Fruit fly (Drosophila melanogaster) whole organism, adult: ENCODE results near the gene Dph1.

ENCODE experiments used
- CG11617 ChIP-seq: fragments of 200-800 bp; sonication (Bioruptor generic); optimal IDR thresholded peaks from 2 replicates; lab custom pipeline; 2017; ENCODE audit warnings: mild to moderate bottlenecking, missing biosample characterization, missing genetic modification reagents, missing genetic modification characterization
- CG12768 ChIP-seq: fragments of 200-800 bp; sonication (Bioruptor generic); optimal IDR thresholded peaks from 2 replicates; lab custom pipeline; 2017; ENCODE audit warnings: missing biosample characterization, missing genetic modification characterization, mild to moderate bottlenecking, moderate library complexity, missing genetic modification reagents
- CG14711 ChIP-seq: fragments of 200-800 bp; sonication (Bioruptor generic); optimal IDR thresholded peaks from 2 replicates; lab custom pipeline; 2018; ENCODE audit warnings: missing biosample characterization, mild to moderate bottlenecking, missing genetic modification characterization, moderate library complexity
- CG1620 ChIP-seq: fragments of 200-800 bp; sonication (Bioruptor generic); optimal IDR thresholded peaks from 2 replicates; lab custom pipeline; 2016; ENCODE audit warnings: missing biosample characterization, missing genetic modification characterization
- CG33017 ChIP-seq: fragments of 200-800 bp; sonication (Bioruptor generic); optimal IDR thresholded peaks from 2 replicates; lab custom pipeline; 2018; ENCODE audit warnings: missing biosample characterization, mild to moderate bottlenecking, missing genetic modification characterization, moderate library complexity
- CG5204 ChIP-seq: fragments of 200-800 bp; sonication (Bioruptor generic); optimal IDR thresholded peaks from 2 replicates; lab custom pipeline; 2016; ENCODE audit warnings: missing biosample characterization, missing genetic modification characterization
- CG7045 ChIP-seq: fragments of 200-800 bp; sonication (Bioruptor generic); optimal IDR thresholded peaks from 2 replicates; lab custom pipeline; 2017; ENCODE audit warnings: missing biosample characterization, mild to moderate bottlenecking, missing genetic modification characterization
- CG7101 ChIP-seq: fragments of 200-800 bp; sonication (Bioruptor generic); optimal IDR thresholded peaks from 2 replicates; lab custom pipeline; 2018; ENCODE audit warnings: missing biosample characterization, mild to moderate bottlenecking, missing genetic modification characterization, moderate library complexity
- Clk ChIP-seq: fragments of 200-800 bp; sonication (Bioruptor generic); optimal IDR thresholded peaks from 2 replicates; lab custom pipeline; 2017; ENCODE audit warnings: missing biosample characterization, missing genetic modification characterization
- Crg-1 ChIP-seq: fragments of 200-800 bp; sonication (Bioruptor generic); optimal IDR thresholded peaks from 2 replicates; lab custom pipeline; 2016; ENCODE audit warnings: missing biosample characterization, missing genetic modification characterization
- Hr96 ChIP-seq: fragments of 200-800 bp; sonication (Bioruptor generic); optimal IDR thresholded peaks from 2 replicates; lab custom pipeline; 2016; ENCODE audit warnings: missing biosample characterization, missing genetic modification characterization
- Mnt ChIP-seq: fragments of 200-800 bp; sonication (Bioruptor generic); optimal IDR thresholded peaks from 2 replicates; lab custom pipeline; 2016; ENCODE audit warnings: missing biosample characterization, mild to moderate bottlenecking, missing genetic modification characterization
- bab1 ChIP-seq: fragments of 200-800 bp; sonication (Bioruptor generic); optimal IDR thresholded peaks from 3 replicates; lab custom pipeline; 2019; ENCODE audit warnings: missing biosample characterization, mild to moderate bottlenecking, missing genetic modification characterization, moderate library complexity
- cic ChIP-seq: fragments of 200-800 bp; sonication (Bioruptor generic); optimal IDR thresholded peaks from 2 replicates; lab custom pipeline; 2017; ENCODE audit warnings: missing biosample characterization, mild to moderate bottlenecking, missing genetic modification characterization, moderate library complexity
- cnc ChIP-seq, 2 experiments: fragments of >200 bp; optimal IDR thresholded peaks; 2 replicates each; lab custom pipeline; 2017
- kay ChIP-seq: fragments of 200-800 bp; sonication (Bioruptor generic); peaks from one replicate; lab custom pipeline; 2016; ENCODE audit warnings: missing biosample characterization, missing genetic modification characterization, borderline replicate concordance
- ovo ChIP-seq: fragments of 200-800 bp; sonication (Bioruptor generic); optimal IDR thresholded peaks from 2 replicates; lab custom pipeline; 2016; ENCODE audit warnings: missing biosample characterization, missing genetic modification characterization
- pad ChIP-seq: fragments of 200-800 bp; sonication (Bioruptor generic); optimal IDR thresholded peaks from 3 replicates; lab custom pipeline; 2017; ENCODE audit warnings: missing biosample characterization, missing genetic modification characterization, mild to moderate bottlenecking, moderate library complexity, missing genetic modification reagents
- tj ChIP-seq: fragments of 200-800 bp; sonication (Bioruptor generic); optimal IDR thresholded peaks from 3 replicates; lab custom pipeline; 2017; ENCODE audit warnings: missing biosample characterization, mild to moderate bottlenecking, missing genetic modification characterization, moderate library complexity
- toe ChIP-seq: fragments of 200-800 bp; sonication (Bioruptor generic); optimal IDR thresholded peaks from 2 replicates; lab custom pipeline; 2016; ENCODE audit warnings: missing biosample characterization, missing genetic modification characterization

Dph1 gene

dm6 chr3L:11695827-11696226, 936 bp downstream of the Dph1 start:
- TF ChIP-seq cic (GFP tag; lab: Kevin White, UChicago) (no peak), kay (GFP tag; lab: Kevin White, UChicago) (peak; percentile 18), cnc (optimal IDR thresholded peaks at IDR 0.05; lab: Kevin White, UChicago) (no peak)

dm6 chr3L:11695063-11695462, 1.7 kb downstream of the Dph1 start:
- TF ChIP-seq CG7045 (GFP tag; lab: Kevin White, UChicago): no peak
- no peak for TF ChIP-seq CG7101 (tag; lab: Kevin White, UChicago)
- TF ChIP-seq Hr96 (GFP tag; lab: Kevin White, UChicago): no peak
- no peak for TF ChIP-seq cic (GFP tag; lab: Kevin White, UChicago)

- TF ChIP-seq cnc (optimal IDR thresholded peaks at IDR 0.05; lab: Kevin White, UChicago): no peak
- TF ChIP-seq CG7045 (GFP tag; lab: Kevin White, UChicago): no peak
- no peak for TF ChIP-seq Crg-1
- TF ChIP-seq Mnt (GFP tag; lab: Kevin White, UChicago): no peak
- no peak for TF ChIP-seq CG12768 (GFP tag; lab: Kevin White, UChicago)
- TF ChIP-seq CG33017 (tag; lab: Kevin White, UChicago): no peak
- TF ChIP-seq CG14711 (tag; lab: Kevin White, UChicago): no peak
- TF ChIP-seq cic (GFP tag; lab: Kevin White, UChicago): no peak
- no peak for TF ChIP-seq bab1 (GFP tag; lab: Kevin White, UChicago)
- TF ChIP-seq ovo (GFP tag; lab: Kevin White, UChicago): no peak
- TF ChIP-seq pad: no peak
- no peak for TF ChIP-seq Clk (GFP tag; lab: Kevin White, UChicago)
- TF ChIP-seq CG7101 (tag; lab: Kevin White, UChicago): no peak
- TF ChIP-seq CG5204 (GFP tag; lab: Kevin White, UChicago): no peak
Measured at dm6 chr3L:11692853-11693252, 3.9 kb downstream of the Dph1 start.

dm6 chr3L:11691203-11691797, 5.5 kb downstream of the Dph1 start, which contains the start of the genes Pldn and CG14135:
Gene Pldn (minus strand): TSS chr3L:11691399.
Gene CG14135 (plus strand): TSS chr3L:11691571.
- TF ChIP-seq kay (GFP tag; lab: Kevin White, UChicago): peak; percentile 90
- TF ChIP-seq bab1 (GFP tag; lab: Kevin White, UChicago): peak; percentile 2
- no peak for TF ChIP-seq CG7045 (GFP tag; lab: Kevin White, UChicago)

dm6 chr3L:11689832-11690602, 6.7 kb downstream of the Dph1 start:
- TF ChIP-seq toe (no peak), pad (no peak), Clk (GFP tag; lab: Kevin White, UChicago) (no peak), Crg-1 (peak; percentile 24), bab1 (GFP tag; lab: Kevin White, UChicago) (no peak), ovo (GFP tag; lab: Kevin White, UChicago) (peak; percentile 51), kay (GFP tag; lab: Kevin White, UChicago) (no peak), CG1620 (GFP tag; lab: Kevin White, UChicago) (no peak), CG5204 (GFP tag; lab: Kevin White, UChicago) (no peak), cnc (optimal IDR thresholded peaks at IDR 0.05; lab: Kevin White, UChicago) (no peak), tj (GFP tag; lab: Kevin White, UChicago) (no peak), CG12768 (GFP tag; lab: Kevin White, UChicago) (no peak), CG7101 (tag; lab: Kevin White, UChicago) (peak; percentile 73), CG33017 (tag; lab: Kevin White, UChicago) (peak; percentile 56), CG11617 (GFP tag; lab: Kevin White, UChicago) (peak; percentile 70), cic (GFP tag; lab: Kevin White, UChicago) (peak; percentile 92), Mnt (GFP tag; lab: Kevin White, UChicago) (peak; percentile 74), CG14711 (tag; lab: Kevin White, UChicago) (no peak), CG7045 (GFP tag; lab: Kevin White, UChicago) (peak; percentile 3), Hr96 (GFP tag; lab: Kevin White, UChicago) (no peak)

- TF ChIP-seq CG12768 (GFP tag; lab: Kevin White, UChicago) (peak; percentile 16), CG14711 (tag; lab: Kevin White, UChicago) (no peak), cic (GFP tag; lab: Kevin White, UChicago) (peak; percentile 39)
Measured at dm6 chr3L:11685876-11686275, 10.9 kb downstream of the Dph1 start.

dm6 chr3L:11684522-11684851, 12.3 kb downstream of the Dph1 start:
- TF ChIP-seq tj (GFP tag; lab: Kevin White, UChicago) (peak; percentile 78), CG7045 (GFP tag; lab: Kevin White, UChicago) (no peak)
